Worm (Caenorhabditis elegans) whole organism, L4 larva: ENCODE measurements around the gene nspc-16.
A peak's percentile ranks its signal among the peaks of the same experiment; 100 is the strongest.

ENCODE experiments used
- F10B5.3 ChIP-seq: sonication (generic microtip); optimal IDR thresholded peaks from 2 replicates; lab custom pipeline; 2016; ENCODE audit warnings: mild to moderate bottlenecking, missing genetic modification characterization, missing compliant biosample characterization
- F26F4.8 ChIP-seq: fragments of 200-800 bp; sonication (Bioruptor generic); conservative IDR thresholded peaks from 2 replicates; pipeline ENCODE4 v1.3.6; 2022; ENCODE audit warnings: missing genetic modification characterization, missing compliant biosample characterization
- Y48G9A.11 ChIP-seq: fragments of 200-800 bp; sonication (Bioruptor generic); IDR thresholded peaks from 2 replicates; pipeline ENCODE4 v1.3.6; 2022; ENCODE audit warnings: missing genetic modification reagents, missing genetic modification characterization, missing compliant biosample characterization
- Y5F2A.4 ChIP-seq: fragments of 200-800 bp; sonication (Bioruptor generic); optimal IDR thresholded peaks from 2 replicates; lab custom pipeline; 2018; ENCODE audit warnings: mild to moderate bottlenecking, missing genetic modification characterization, missing compliant biosample characterization
- Y75B8A.6 ChIP-seq: fragments of 200-800 bp; sonication (Bioruptor generic); IDR thresholded peaks from 2 replicates; pipeline ENCODE4 v1.3.6; 2022; ENCODE audit warnings: missing genetic modification reagents, missing genetic modification characterization, missing compliant biosample characterization
- aha-1 ChIP-seq: fragments of 150-350 bp; peaks from one replicate; lab custom pipeline; 2014; ENCODE audit warnings: missing biosample characterization, missing genetic modification characterization
- aly-2 ChIP-seq: sonication (generic microtip); optimal IDR thresholded peaks from 2 replicates; lab custom pipeline; 2018; ENCODE audit warnings: missing biosample characterization, missing genetic modification characterization
- ama-1 ChIP-seq: fragments of 150-350 bp; optimal IDR thresholded peaks from 2 replicates; lab custom pipeline; 2014; ENCODE audit warnings: inconsistent platforms, mixed read lengths
- arid-1 ChIP-seq: fragments of 200-800 bp; sonication (Bioruptor generic); conservative IDR thresholded peaks from 2 replicates; pipeline ENCODE4 v1.3.6; 2022; ENCODE audit warnings: missing genetic modification reagents, missing genetic modification characterization, missing compliant biosample characterization
- ceh-28 ChIP-seq: fragments of 150-350 bp; optimal IDR thresholded peaks from 2 replicates; lab custom pipeline; 2014; ENCODE audit warnings: missing biosample characterization, missing genetic modification reagents, missing genetic modification characterization
- ceh-32 ChIP-seq: sonication (generic microtip); optimal IDR thresholded peaks from 2 replicates; lab custom pipeline; 2016; ENCODE audit warnings: mild to moderate bottlenecking, missing genetic modification characterization, missing compliant biosample characterization; ENCODE audit not compliant: poor library complexity
- ceh-44 ChIP-seq: fragments of 200-800 bp; sonication (Bioruptor generic); IDR thresholded peaks from 2 replicates; pipeline ENCODE4 v1.3.6; 2022; ENCODE audit warnings: missing genetic modification reagents, missing genetic modification characterization, missing compliant biosample characterization
- ctbp-1 ChIP-seq: fragments of 200-800 bp; sonication (Bioruptor generic); IDR thresholded peaks from 2 replicates; pipeline ENCODE4 v1.3.6; 2022; ENCODE audit warnings: missing genetic modification reagents, missing genetic modification characterization, missing compliant biosample characterization
- daf-16 ChIP-seq, 3 experiments: sonication (generic microtip); optimal IDR thresholded peaks; 2 replicates each; lab custom pipeline; 2016 to 2017; ENCODE audit warnings: missing genetic modification characterization in 3 of 3, missing genetic modification reagents in 3 of 3, mild to moderate bottlenecking in 2 of 3, missing compliant biosample characterization in 2 of 3, missing biosample characterization in 1 of 3, moderate library complexity in 1 of 3
- dmd-8 ChIP-seq: fragments of 200-800 bp; sonication (Bioruptor generic); IDR thresholded peaks from 2 replicates; pipeline ENCODE4 v1.3.6; 2022; ENCODE audit warnings: missing genetic modification characterization, missing compliant biosample characterization
- dve-1 ChIP-seq: sonication (generic microtip); optimal IDR thresholded peaks from 2 replicates; lab custom pipeline; 2017; ENCODE audit warnings: antibody characterized with exemption, mild to moderate bottlenecking, missing genetic modification characterization, missing compliant biosample characterization; ENCODE audit not compliant: insufficient read depth
- egl-43 ChIP-seq: fragments of 200-800 bp; sonication (Bioruptor generic); IDR thresholded peaks from 2 replicates; pipeline ENCODE4 v1.3.6; 2022; ENCODE audit warnings: missing genetic modification reagents, missing genetic modification characterization, missing compliant biosample characterization
- fkh-10 ChIP-seq: fragments of 150-350 bp; optimal IDR thresholded peaks from 2 replicates; lab custom pipeline; 2014; ENCODE audit warnings: missing biosample characterization, missing genetic modification reagents, missing genetic modification characterization
- hlh-11 ChIP-seq: fragments of 200-800 bp; sonication (Bioruptor generic); optimal IDR thresholded peaks from 2 replicates; lab custom pipeline; 2018; ENCODE audit warnings: mild to moderate bottlenecking, missing genetic modification characterization, missing compliant biosample characterization
- hlh-30 ChIP-seq: sonication (generic microtip); optimal IDR thresholded peaks from 2 replicates; lab custom pipeline; 2017; ENCODE audit warnings: antibody characterized with exemption, mild to moderate bottlenecking, missing genetic modification characterization, missing compliant biosample characterization; ENCODE audit not compliant: insufficient read depth
- hmg-1.1 ChIP-seq: fragments of 200-800 bp; sonication (Bioruptor generic); IDR thresholded peaks from 2 replicates; pipeline ENCODE4 v1.3.6; 2022; ENCODE audit warnings: missing genetic modification reagents, missing genetic modification characterization, missing compliant biosample characterization
- jun-1 ChIP-seq: fragments of 150-350 bp; optimal IDR thresholded peaks from 2 replicates; lab custom pipeline; 2014; ENCODE audit warnings: missing biosample characterization, missing genetic modification reagents, missing genetic modification characterization
- lir-3 ChIP-seq: sonication (generic microtip); optimal IDR thresholded peaks from 2 replicates; lab custom pipeline; 2016; ENCODE audit warnings: mild to moderate bottlenecking, missing genetic modification characterization, missing compliant biosample characterization
- lsy-2 ChIP-seq, 2 experiments: fragments of 150-350 bp in 1 of 2; sonication (generic microtip) in 1 of 2; optimal IDR thresholded peaks; 2 replicates each; lab custom pipeline; 2014 to 2017; ENCODE audit warnings: missing biosample characterization in 2 of 2, missing genetic modification characterization in 2 of 2
- madf-5 ChIP-seq, 2 experiments: fragments of 200-800 bp; sonication (Bioruptor generic); IDR thresholded peaks; 2 replicates each; pipeline ENCODE4 v1.3.6; 2022; ENCODE audit warnings: missing compliant biosample characterization in 2 of 2, missing genetic modification characterization in 2 of 2
- mdl-1 ChIP-seq, 2 experiments: fragments of 150-350 bp in 1 of 2; sonication (generic microtip) in 1 of 2; optimal IDR thresholded peaks; 2 replicates each; lab custom pipeline; 2014 to 2017; ENCODE audit warnings: missing biosample characterization in 2 of 2, missing genetic modification characterization in 2 of 2
- mep-1 ChIP-seq: fragments of 150-350 bp; sonication (generic microtip); optimal IDR thresholded peaks from 3 replicates; lab custom pipeline; 2014; ENCODE audit warnings: missing biosample characterization, missing genetic modification characterization
- mes-2 ChIP-seq: sonication (generic microtip); optimal IDR thresholded peaks from 2 replicates; lab custom pipeline; 2016; ENCODE audit warnings: missing genotype, mild to moderate bottlenecking, missing genetic modification characterization, missing compliant biosample characterization; ENCODE audit not compliant: poor library complexity, severe bottlenecking
- mxl-3 ChIP-seq: fragments of 200-800 bp; sonication (Bioruptor generic); optimal IDR thresholded peaks from 2 replicates; lab custom pipeline; 2018; ENCODE audit warnings: mild to moderate bottlenecking, missing genetic modification characterization, missing compliant biosample characterization
- nhr-111 ChIP-seq: fragments of 200-800 bp; sonication (Bioruptor generic); optimal IDR thresholded peaks from 2 replicates; lab custom pipeline; 2018; ENCODE audit warnings: mild to moderate bottlenecking, missing genetic modification characterization, missing compliant biosample characterization
- nhr-42 ChIP-seq: fragments of 200-800 bp; sonication (Bioruptor generic); IDR thresholded peaks from 2 replicates; pipeline ENCODE4 v1.3.6; 2022; ENCODE audit warnings: missing genetic modification characterization, missing compliant biosample characterization
- nhr-48 ChIP-seq: sonication (generic microtip); optimal IDR thresholded peaks from 2 replicates; lab custom pipeline; 2016; ENCODE audit warnings: mild to moderate bottlenecking, missing genetic modification characterization, missing compliant biosample characterization
- nhr-6 ChIP-seq: fragments of 150-350 bp; optimal IDR thresholded peaks from 2 replicates; lab custom pipeline; 2014; ENCODE audit warnings: missing biosample characterization, missing genetic modification characterization
- nhr-77 ChIP-seq: fragments of 150-350 bp; optimal IDR thresholded peaks from 2 replicates; lab custom pipeline; 2014; ENCODE audit warnings: missing biosample characterization, missing genetic modification characterization
- rbr-2 ChIP-seq: sonication (generic microtip); optimal IDR thresholded peaks from 2 replicates; lab custom pipeline; 2016; ENCODE audit warnings: missing genotype, missing genetic modification characterization, missing compliant biosample characterization
- sdz-12 ChIP-seq: fragments of 200-800 bp; sonication (Bioruptor generic); optimal IDR thresholded peaks from 2 replicates; lab custom pipeline; 2018; ENCODE audit warnings: mild to moderate bottlenecking, missing genetic modification characterization, missing compliant biosample characterization
- set-16 ChIP-seq: fragments of 200-800 bp; sonication (Bioruptor generic); IDR thresholded peaks from 2 replicates; pipeline ENCODE4 v1.3.6; 2022; ENCODE audit warnings: missing genetic modification reagents, missing genetic modification characterization, missing compliant biosample characterization
- spr-1 ChIP-seq: sonication (generic microtip); optimal IDR thresholded peaks from 2 replicates; lab custom pipeline; 2016; ENCODE audit warnings: mild to moderate bottlenecking, missing genetic modification characterization, missing compliant biosample characterization
- tra-1 ChIP-seq: fragments of 200-800 bp; sonication (Bioruptor generic); IDR thresholded peaks from 2 replicates; pipeline ENCODE4 v1.3.6; 2022; ENCODE audit warnings: missing genetic modification reagents, missing genetic modification characterization, missing compliant biosample characterization
- unc-39 ChIP-seq: sonication (generic microtip); optimal IDR thresholded peaks from 2 replicates; lab custom pipeline; 2017; ENCODE audit warnings: missing biosample characterization, missing genetic modification characterization
- zag-1 ChIP-seq: fragments of 150-350 bp; optimal IDR thresholded peaks from 2 replicates; lab custom pipeline; 2014; ENCODE audit warnings: missing biosample characterization, missing genetic modification characterization
- zip-11 ChIP-seq: fragments of 200-800 bp; sonication (Bioruptor generic); IDR thresholded peaks from 2 replicates; pipeline ENCODE4 v1.3.6; 2022; ENCODE audit warnings: missing genetic modification characterization, missing compliant biosample characterization
- ztf-11 ChIP-seq: fragments of 150-350 bp; optimal IDR thresholded peaks from 2 replicates; lab custom pipeline; 2014; ENCODE audit warnings: missing biosample characterization, missing genetic modification characterization

Gene nspc-16

DNA sequence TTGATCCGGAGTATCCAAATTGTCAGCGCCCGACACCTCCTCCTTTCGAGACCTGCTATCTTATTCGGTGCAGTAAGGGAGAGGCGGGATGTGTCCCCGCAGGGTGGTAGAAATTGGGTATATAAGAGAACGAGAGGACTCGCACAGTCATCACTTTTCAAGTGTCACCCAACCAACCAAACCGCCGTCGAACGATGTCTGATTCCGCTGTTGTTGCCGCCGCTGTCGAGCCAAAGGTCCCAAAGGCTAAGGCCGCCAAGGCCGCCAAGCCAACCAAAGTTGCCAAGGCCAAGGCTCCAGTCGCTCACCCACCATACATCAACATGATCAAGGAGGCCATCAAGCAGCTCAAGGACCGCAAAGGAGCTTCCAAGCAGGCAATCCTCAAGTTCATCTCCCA lies 33.4 kb upstream of the nspc-16 start, which contains the start of gene his-24 (continued):
- TF ChIP-seq egl-43 (GFP tag; lab: Robert Waterston, UW) (peak; percentile 56; the same call in 1 of the 2 replicates), set-16 (no peak), ztf-11 (tag; lab: Kevin White, UChicago) (no peak), nhr-77 (tag; lab: Kevin White, UChicago) (peak; percentile 63), ceh-32 (no peak)

DNA sequence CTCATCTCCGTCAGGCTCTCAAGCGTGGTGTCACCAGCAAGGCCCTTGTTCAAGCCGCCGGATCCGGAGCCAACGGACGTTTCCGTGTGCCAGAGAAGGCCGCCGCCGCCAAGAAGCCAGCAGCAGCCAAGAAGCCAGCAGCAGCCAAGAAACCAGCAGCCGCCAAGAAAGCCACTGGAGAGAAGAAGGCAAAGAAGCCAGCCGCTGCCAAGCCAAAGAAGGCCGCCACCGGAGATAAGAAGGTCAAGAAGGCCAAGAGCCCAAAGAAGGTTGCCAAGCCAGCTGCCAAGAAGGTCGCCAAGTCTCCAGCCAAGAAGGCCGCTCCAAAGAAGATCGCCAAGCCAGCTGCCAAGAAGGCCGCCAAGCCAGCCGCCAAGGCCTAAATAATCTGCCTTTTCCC lies 32.9 kb upstream of the nspc-16 start:
- TF ChIP-seq zip-11 (GFP tag; lab: Robert Waterston, UW) (no peak), mxl-3 (GFP tag; lab: Kevin White, UChicago) (no peak), fkh-10 (GFP tag; lab: Kevin White, UChicago) (no peak), jun-1 (tag; lab: Kevin White, UChicago) (no peak), nhr-111 (GFP tag; lab: Kevin White, UChicago) (no peak), nhr-77 (tag; lab: Kevin White, UChicago) (no peak), unc-39 (no peak), arid-1 (no peak), aly-2 (tag; lab: Kevin White, UChicago) (no peak), mep-1 (tag; lab: Kevin White, UChicago) (no peak), egl-43 (GFP tag; lab: Robert Waterston, UW) (peak; percentile 55; the same call in 1 of the 2 replicates), dve-1 (tag; lab: Kevin White, UChicago) (no peak), madf-5 (GFP tag; IDR thresholded peaks at IDR 0.05; lab: Robert Waterston, UW) (0 out of 4 replicates have a peak, but pooled peaks of 1 of the 2 experiments have one; percentile 21), lsy-2 (tag; optimal IDR thresholded peaks at IDR 0.05; lab: Kevin White, UChicago) (no peak), set-16 (peak; percentile 96), ctbp-1 (GFP tag; lab: Robert Waterston, UW) (no peak), spr-1 (no peak)

- no peak for TF ChIP-seq daf-16 (GFP tag; optimal IDR thresholded peaks at IDR 0.05; lab: Kevin White, UChicago)
- TF ChIP-seq daf-16 (tag; optimal IDR thresholded peaks at IDR 0.05; lab: Kevin White, UChicago), result peak; percentile 10
- TF ChIP-seq nhr-48 (tag; lab: Kevin White, UChicago), result no peak
- TF ChIP-seq rbr-2, result peak; percentile 4
- TF ChIP-seq mes-2 (tag; lab: Kevin White, UChicago), result peak; percentile 52
- no peak for TF ChIP-seq zag-1 (tag; lab: Kevin White, UChicago)
- no peak for TF ChIP-seq dmd-8 (GFP tag; lab: Robert Waterston, UW)
- no peak for TF ChIP-seq nhr-77 (tag; lab: Kevin White, UChicago)
- peak in 1 of 2 experiments; percentile 9 for TF ChIP-seq mdl-1 (tag; optimal IDR thresholded peaks at IDR 0.05; lab: Kevin White, UChicago)
- peak; percentile 6 for TF ChIP-seq hlh-11 (tag; lab: Kevin White, UChicago)
- peak; percentile 86 for TF ChIP-seq ama-1 (lab: Kevin White, UChicago)
- TF ChIP-seq hlh-30 (tag; lab: Kevin White, UChicago), result peak; percentile 16
- no peak for TF ChIP-seq sdz-12 (GFP tag; lab: Kevin White, UChicago)
- TF ChIP-seq hmg-1.1, result peak; percentile 27; the same call in 1 of the 2 replicates
- no peak for TF ChIP-seq ceh-28 (tag; lab: Kevin White, UChicago)
- TF ChIP-seq Y48G9A.11 (GFP tag; lab: Robert Waterston, UW), result no peak
- TF ChIP-seq mep-1 (tag; lab: Kevin White, UChicago), result peak; percentile 39
These were observed 32.3 kb upstream of the nspc-16 start for ce11 chrX:14491103-14491502.

DNA sequence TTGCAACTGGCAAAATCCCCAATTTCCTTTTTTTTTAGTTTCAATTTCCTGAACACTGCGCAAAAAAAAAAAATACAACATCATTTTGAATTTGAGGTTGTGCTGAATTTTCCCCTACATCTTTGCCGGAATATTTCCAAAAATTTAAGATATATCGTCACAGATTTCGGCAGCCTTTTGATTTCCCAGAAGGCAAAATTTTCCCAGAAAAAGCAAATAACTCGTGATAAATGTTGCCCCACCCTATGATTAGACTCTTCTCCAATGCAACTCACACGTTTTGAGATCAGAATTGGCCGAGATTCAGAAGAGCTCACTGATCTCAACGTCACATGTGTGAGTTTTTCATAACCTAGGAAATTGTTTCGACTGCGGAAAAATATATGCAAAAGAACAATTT lies 30.9 kb upstream of the nspc-16 start:
- TF ChIP-seq tra-1 (GFP tag; lab: Robert Waterston, UW), result no peak
- TF ChIP-seq F26F4.8 (GFP tag; lab: Robert Waterston, UW), result no peak
- TF ChIP-seq nhr-6 (tag; lab: Kevin White, UChicago), result no peak
- no peak for TF ChIP-seq egl-43 (GFP tag; lab: Robert Waterston, UW)
- no peak for TF ChIP-seq nhr-42 (GFP tag; lab: Robert Waterston, UW)
- no peak for TF ChIP-seq ceh-44 (GFP tag; lab: Robert Waterston, UW)
- no peak for TF ChIP-seq arid-1
- no peak for TF ChIP-seq Y5F2A.4 (GFP tag; lab: Kevin White, UChicago)
- no peak for TF ChIP-seq F10B5.3 (tag; lab: Kevin White, UChicago)
- TF ChIP-seq Y75B8A.6 (GFP tag; lab: Robert Waterston, UW), result no peak
- TF ChIP-seq lir-3, result no peak
- TF ChIP-seq aha-1 (tag; lab: Kevin White, UChicago), result no peak
